Worm (Caenorhabditis elegans): ENCODE measurements around the gene str-180.

Gene str-180

ce11 chrV:6694668-6695067 lies 26.0 kb upstream of the str-180 start, which contains the start of gene W02F12.8:
TSS of gene W02F12.8 (minus strand) at chrV:6694768.
- no peak for TF ChIP-seq ztf-1 (GFP tag; conservative IDR thresholded peaks at IDR 0.05)
- no peak for TF ChIP-seq R02D3.7 (tag; optimal IDR thresholded peaks at IDR 0.05)
- TF ChIP-seq unc-55 (GFP tag; optimal IDR thresholded peaks at IDR 0.05), result no peak
- no peak for TF ChIP-seq snpc-4 (tag; optimal IDR thresholded peaks at IDR 0.05)
- TF ChIP-seq nhr-12 (tag; optimal IDR thresholded peaks at IDR 0.05), result no peak
- no peak for TF ChIP-seq peb-1 (tag; optimal IDR thresholded peaks at IDR 0.05)
- TF ChIP-seq alr-1 (tag; optimal IDR thresholded peaks at IDR 0.05), result no peak
- TF ChIP-seq lin-13 (GFP tag; optimal IDR thresholded peaks at IDR 0.05), result no peak
- TF ChIP-seq F13H6.1 (tag; optimal IDR thresholded peaks at IDR 0.05), result no peak
- no peak for TF ChIP-seq nhr-10 (tag; optimal IDR thresholded peaks at IDR 0.05)
- TF ChIP-seq ama-1 (optimal IDR thresholded peaks at IDR 0.05), result no peak
- TF ChIP-seq mdl-1 (tag; optimal IDR thresholded peaks at IDR 0.05), result no peak
- TF ChIP-seq ztf-11 (tag; optimal IDR thresholded peaks at IDR 0.05), result no peak
- no peak for TF ChIP-seq crh-2 (tag; optimal IDR thresholded peaks at IDR 0.05)
- TF ChIP-seq nhr-77 (tag; optimal IDR thresholded peaks at IDR 0.05), result no peak

DNA sequence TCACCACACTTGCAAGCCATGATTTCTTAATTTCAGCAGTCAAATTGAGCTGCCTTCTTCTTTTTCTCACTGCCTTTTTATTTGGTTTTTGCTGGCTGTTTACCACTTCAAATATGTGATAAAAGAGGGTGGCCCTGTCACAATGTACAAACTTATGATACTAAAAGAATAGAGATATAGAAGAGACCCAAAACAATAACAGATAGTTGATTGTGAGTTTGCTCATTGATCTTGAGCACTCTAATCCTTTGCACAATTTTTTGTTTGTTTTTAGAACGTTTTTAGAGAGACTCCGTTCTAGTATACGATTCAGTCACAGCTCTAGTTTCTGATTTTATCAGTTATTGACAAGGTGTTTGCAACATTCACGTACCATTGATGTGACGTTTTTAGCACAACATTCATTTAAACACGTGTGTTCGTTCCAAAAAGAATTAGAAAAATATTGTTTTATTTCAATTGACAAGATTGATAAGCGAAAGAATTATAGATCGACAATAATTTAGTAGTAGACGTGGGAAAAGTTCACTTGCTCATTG lies 23.2 kb upstream of the str-180 start, which contains the start of gene mtl-1:
mtl-1 (minus strand) TSS at position 51 of the 539 bp plus-strand sequence.
- no peak for TF ChIP-seq mab-5 (tag; optimal IDR thresholded peaks at IDR 0.05)
- no peak for TF ChIP-seq ztf-4 (tag; optimal IDR thresholded peaks at IDR 0.05)
- no peak for TF ChIP-seq ceh-16 (tag; optimal IDR thresholded peaks at IDR 0.05)
- no peak for TF ChIP-seq ceh-82 (tag; optimal IDR thresholded peaks at IDR 0.05)
- TF ChIP-seq mbf-1 (tag; optimal IDR thresholded peaks at IDR 0.05), result no peak
- TF ChIP-seq sma-3 (GFP tag; optimal IDR thresholded peaks at IDR 0.05), result no peak
- TF ChIP-seq gmeb-1 (tag; optimal IDR thresholded peaks at IDR 0.05), result no peak
- TF ChIP-seq unc-55 (GFP tag; optimal IDR thresholded peaks at IDR 0.05), result no peak
- no peak for TF ChIP-seq unc-39 (tag; optimal IDR thresholded peaks at IDR 0.05)
- TF ChIP-seq skn-1 (tag; optimal IDR thresholded peaks at IDR 0.05), result no peak

- TF ChIP-seq unc-62 (GFP tag; optimal IDR thresholded peaks at IDR 0.05), result no peak
- no peak for TF ChIP-seq nhr-237 (tag; optimal IDR thresholded peaks at IDR 0.05)
- no peak for TF ChIP-seq nhr-77 (tag; optimal IDR thresholded peaks at IDR 0.05)
- TF ChIP-seq sma-3 (GFP tag; optimal IDR thresholded peaks at IDR 0.05), result peak; percentile 62
- no peak for TF ChIP-seq blmp-1 (tag; optimal IDR thresholded peaks at IDR 0.05; ENCODE audit: insufficient read depth)
- TF ChIP-seq gmeb-1 (tag; optimal IDR thresholded peaks at IDR 0.05), result no peak
- no peak for TF ChIP-seq nhr-12 (tag; optimal IDR thresholded peaks at IDR 0.05)
- no peak for TF ChIP-seq mdl-1 (tag; optimal IDR thresholded peaks at IDR 0.05)
- peak; percentile 39 for TF ChIP-seq nhr-25 (tag; optimal IDR thresholded peaks at IDR 0.05)
Observed at ce11 chrV:6690075-6690474, 21.4 kb upstream of the str-180 start.

ce11 chrV:6688392-6688791 lies 19.8 kb upstream of the str-180 start, which contains the start of gene K11G9.5:
TSS of gene K11G9.5 (minus strand) at chrV:6688492.
- TF ChIP-seq ztf-11 (tag; optimal IDR thresholded peaks at IDR 0.05) (no peak), R02D3.7 (tag; optimal IDR thresholded peaks at IDR 0.05) (no peak), sem-4 (tag; optimal IDR thresholded peaks at IDR 0.05) (no peak), egl-27 (tag; optimal IDR thresholded peaks at IDR 0.05) (no peak), nhr-11 (tag; optimal IDR thresholded peaks at IDR 0.05) (no peak), lsy-2 (tag; optimal IDR thresholded peaks at IDR 0.05) (no peak), nhr-129 (tag; optimal IDR thresholded peaks at IDR 0.05) (no peak), peb-1 (tag; optimal IDR thresholded peaks at IDR 0.05) (no peak), Y55F3AM.14 (GFP tag; optimal IDR thresholded peaks at IDR 0.05) (no peak), nhr-12 (tag; optimal IDR thresholded peaks at IDR 0.05) (no peak), nhr-10 (tag; optimal IDR thresholded peaks at IDR 0.05) (no peak), nhr-23 (tag; optimal IDR thresholded peaks at IDR 0.05) (no peak), ztf-4 (tag; optimal IDR thresholded peaks at IDR 0.05) (no peak), unc-62 (GFP tag; optimal IDR thresholded peaks at IDR 0.05) (no peak), nhr-77 (tag; optimal IDR thresholded peaks at IDR 0.05) (no peak), alr-1 (tag; optimal IDR thresholded peaks at IDR 0.05) (no peak), crh-2 (tag; optimal IDR thresholded peaks at IDR 0.05) (no peak)

- TF ChIP-seq nhr-12 (tag; optimal IDR thresholded peaks at IDR 0.05) (no peak), ama-1 (optimal IDR thresholded peaks at IDR 0.05) (no peak), ztf-1 (GFP tag; conservative IDR thresholded peaks at IDR 0.05) (no peak), blmp-1 (tag; optimal IDR thresholded peaks at IDR 0.05; ENCODE audit: insufficient read depth) (no peak), unc-55 (GFP tag; optimal IDR thresholded peaks at IDR 0.05) (no peak), elt-1 (tag; optimal IDR thresholded peaks at IDR 0.05) (no peak), nhr-23 (tag; optimal IDR thresholded peaks at IDR 0.05) (no peak), egl-27 (tag; optimal IDR thresholded peaks at IDR 0.05) (no peak), nhr-77 (tag; optimal IDR thresholded peaks at IDR 0.05) (no peak), lsy-2 (tag; optimal IDR thresholded peaks at IDR 0.05) (no peak), ceh-82 (tag; optimal IDR thresholded peaks at IDR 0.05) (no peak), nhr-6 (tag; optimal IDR thresholded peaks at IDR 0.05) (no peak), mab-5 (tag; optimal IDR thresholded peaks at IDR 0.05) (no peak), lin-39 (tag; optimal IDR thresholded peaks at IDR 0.05) (no peak), nhr-11 (tag; optimal IDR thresholded peaks at IDR 0.05) (no peak), nhr-237 (tag; optimal IDR thresholded peaks at IDR 0.05) (no peak)
Observed at ce11 chrV:6685963-6686362, 17.3 kb upstream of the str-180 start.
